Fruit fly (Drosophila melanogaster): ENCODE measurements around the gene TfIIFalpha.

The TfIIFalpha gene

DNA sequence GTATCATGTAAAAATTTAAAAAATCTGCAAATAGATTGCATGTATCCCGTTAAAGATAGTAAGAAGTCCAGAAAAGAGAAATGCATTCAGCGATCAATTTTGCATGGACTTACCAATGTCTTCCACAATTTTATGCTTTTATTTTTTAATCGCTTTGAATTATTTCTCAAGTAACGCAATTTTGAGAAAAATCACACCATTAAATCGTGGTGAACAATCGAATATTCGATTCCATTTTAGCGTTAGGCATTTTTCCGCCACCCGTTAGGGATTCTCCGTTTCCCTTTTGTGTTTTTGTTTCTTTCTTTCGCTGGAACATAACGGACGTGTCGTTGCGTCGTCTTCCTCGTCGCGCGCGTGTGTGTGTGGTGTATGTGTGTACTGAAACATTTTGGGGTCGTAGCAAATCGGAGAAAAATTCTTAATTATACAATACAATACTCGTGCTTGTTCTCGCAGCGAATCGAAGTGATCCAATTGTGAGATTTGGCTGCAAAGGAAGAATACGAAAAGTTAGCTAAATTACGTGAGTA, 26.4 kb downstream of the TfIIFalpha start, which contains the start of gene gpp (continued):
- TF ChIP-seq CG12104 (GFP tag; optimal IDR thresholded peaks at IDR 0.05) (peak; percentile 18), fd102C (GFP tag; optimal IDR thresholded peaks at IDR 0.05) (no peak), CG11695 (GFP tag; IDR thresholded peaks at IDR 0.05) (no peak), dimm (GFP tag; IDR thresholded peaks at IDR 0.05) (no peak), so (GFP tag; IDR thresholded peaks at IDR 0.05) (no peak), Dp (GFP tag; optimal IDR thresholded peaks at IDR 0.05) (peak; percentile 27), CG7745 (tag; optimal IDR thresholded peaks at IDR 0.05) (peak; percentile 5), esg (GFP tag; conservative IDR thresholded peaks at IDR 0.05) (no peak), CG30431 (GFP tag; optimal IDR thresholded peaks at IDR 0.05) (no peak), CG10321 (GFP tag; IDR thresholded peaks at IDR 0.05) (no peak), pnt (GFP tag; optimal IDR thresholded peaks at IDR 0.05) (no peak), hth (optimal IDR thresholded peaks at IDR 0.05) (no peak), CG10462 (GFP tag; optimal IDR thresholded peaks at IDR 0.05) (no peak), kay (GFP tag; optimal IDR thresholded peaks at IDR 0.05) (no peak), CG16813 (GFP tag; IDR thresholded peaks at IDR 0.05; ENCODE audit: partially characterized antibody) (no peak), CG7987 (GFP tag; optimal IDR thresholded peaks at IDR 0.05) (peak; percentile 50), CG1602 (GFP tag; optimal IDR thresholded peaks at IDR 0.05) (no peak), run (tag; optimal IDR thresholded peaks at IDR 0.05) (no peak), Sry-β (GFP tag; optimal IDR thresholded peaks at IDR 0.05) (no peak), unpg (GFP tag; optimal IDR thresholded peaks at IDR 0.05) (no peak), NFAT (GFP tag; IDR thresholded peaks at IDR 0.05) (no peak), zfh1 (GFP tag; IDR thresholded peaks at IDR 0.05) (no peak), trem (tag; optimal IDR thresholded peaks at IDR 0.05) (peak; percentile 62), Mad (GFP tag; optimal IDR thresholded peaks at IDR 0.05) (no peak), CG3726 (GFP tag; IDR thresholded peaks at IDR 0.05) (no peak), Nf-YA (GFP tag; IDR thresholded peaks at IDR 0.05) (no peak), Ets97D (GFP tag; optimal IDR thresholded peaks at IDR 0.05) (peak; percentile 66), Dll (GFP tag; IDR thresholded peaks at IDR 0.05; ENCODE audit: partially characterized antibody) (no peak), Dad (GFP tag; optimal IDR thresholded peaks at IDR 0.05) (no peak), CG5953 (GFP tag; IDR thresholded peaks at IDR 0.05) (no peak), CG2202 (tag; optimal IDR thresholded peaks at IDR 0.05) (no peak), abd-A (tag; optimal IDR thresholded peaks at IDR 0.05) (peak; percentile 68), Jarid2 (GFP tag; optimal IDR thresholded peaks at IDR 0.05) (peak; percentile 92), schlank (tag; optimal IDR thresholded peaks at IDR 0.05) (no peak), Eip74EF (GFP tag; optimal IDR thresholded peaks at IDR 0.05) (no peak), CG7271 (tag; optimal IDR thresholded peaks at IDR 0.05) (no peak), Fer1 (GFP tag; optimal IDR thresholded peaks at IDR 0.05) (peak; percentile 24), Adf1 (GFP tag; IDR thresholded peaks at IDR 0.05) (no peak), CG17385 (GFP tag; optimal IDR thresholded peaks at IDR 0.05) (no peak), jigr1 (GFP tag; IDR thresholded peaks at IDR 0.05) (no peak), HHEX (GFP tag; optimal IDR thresholded peaks at IDR 0.05) (peak; percentile 10), CG10959 (GFP tag; IDR thresholded peaks at IDR 0.05) (no peak), dpn (GFP tag; optimal IDR thresholded peaks at IDR 0.05) (peak in 1 of 2 experiments; percentile 44), PHDP (tag; optimal IDR thresholded peaks at IDR 0.05) (peak; percentile 25), CG8359 (GFP tag; optimal IDR thresholded peaks at IDR 0.05; ENCODE audit: borderline replicate concordance) (no peak), cato (GFP tag; optimal IDR thresholded peaks at IDR 0.05; ENCODE audit: borderline replicate concordance) (no peak), NfI (GFP tag; optimal IDR thresholded peaks at IDR 0.05) (no peak), dmrt99B (tag; optimal IDR thresholded peaks at IDR 0.05) (no peak), Ravus (GFP tag; IDR thresholded peaks at IDR 0.05) (no peak), Ets65A (GFP tag) (peak; percentile 79), MESR4 (GFP tag; optimal IDR thresholded peaks at IDR 0.05) (peak; percentile 59)

Measured in whole organism, embryonic.